Worm (Caenorhabditis elegans): ENCODE results near the gene spp-20.

spp-20 gene

ce11 chrV:6541875-6542274 lies 16.1 kb downstream of the spp-20 start (continued):
- no peak for TF ChIP-seq alr-1 (tag; optimal IDR thresholded peaks at IDR 0.05; ENCODE audit: borderline replicate concordance)
- TF ChIP-seq ceh-8 (GFP tag; optimal IDR thresholded peaks at IDR 0.05) = no peak

- TF ChIP-seq efl-1 (optimal IDR thresholded peaks at IDR 0.05) (no peak), efl-1 (GFP tag; optimal IDR thresholded peaks at IDR 0.05 in 1 of 2) (peak in 1 of 2 experiments; percentile 74), nhr-237 (tag; optimal IDR thresholded peaks at IDR 0.05) (no peak), zip-4 (GFP tag; optimal IDR thresholded peaks at IDR 0.05) (no peak), blmp-1 (tag; optimal IDR thresholded peaks at IDR 0.05) (peak; percentile 4), ceh-82 (tag; optimal IDR thresholded peaks at IDR 0.05) (peak in 1 of 3 experiments; percentile 19), dsc-1 (tag; optimal IDR thresholded peaks at IDR 0.05) (peak; percentile 28), lin-14 (GFP tag; optimal IDR thresholded peaks at IDR 0.05) (peak; percentile 71), rnt-1 (tag; optimal IDR thresholded peaks at IDR 0.05) (peak; percentile 30), nhr-71 (tag; optimal IDR thresholded peaks at IDR 0.05) (peak; percentile 22), ceh-63 (GFP tag; optimal IDR thresholded peaks at IDR 0.05) (no peak), unc-30 (tag; optimal IDR thresholded peaks at IDR 0.05) (no peak), lsy-2 (tag; optimal IDR thresholded peaks at IDR 0.05) (peak in 1 of 2 experiments; percentile 48), snu-23 (GFP tag; optimal IDR thresholded peaks at IDR 0.05) (peak; percentile 11)
These were observed 19.7 kb downstream of the spp-20 start for ce11 chrV:6538323-6538722.

ce11 chrV:6533030-6533429 lies 25.0 kb downstream of the spp-20 start, which contains the start of gene hpo-26:
hpo-26 (minus strand) TSS chrV:6533060.
- TF ChIP-seq nhr-77 (tag; optimal IDR thresholded peaks at IDR 0.05) = peak; percentile 81
- no peak for TF ChIP-seq C16A3.4 (tag; optimal IDR thresholded peaks at IDR 0.05)
- TF ChIP-seq lsy-2 (tag; optimal IDR thresholded peaks at IDR 0.05) = peak in 1 of 2 experiments; percentile 9
- peak; percentile 21 for TF ChIP-seq nhr-71 (tag; optimal IDR thresholded peaks at IDR 0.05)
- peak in 1 of 3 experiments; percentile 12 for TF ChIP-seq ceh-82 (tag; optimal IDR thresholded peaks at IDR 0.05)
- TF ChIP-seq lin-15B (tag; optimal IDR thresholded peaks at IDR 0.05) = no peak
- no peak for TF ChIP-seq dsc-1 (tag; optimal IDR thresholded peaks at IDR 0.05)
- no peak for TF ChIP-seq ceh-90 (tag; optimal IDR thresholded peaks at IDR 0.05)
- TF ChIP-seq blmp-1 (tag; optimal IDR thresholded peaks at IDR 0.05) = no peak
- no peak for TF ChIP-seq nhr-237 (tag; optimal IDR thresholded peaks at IDR 0.05)
- peak; percentile 15 for TF ChIP-seq lin-14 (GFP tag; optimal IDR thresholded peaks at IDR 0.05)
- no peak for TF ChIP-seq unc-62 (GFP tag; optimal IDR thresholded peaks at IDR 0.05)
- no peak for TF ChIP-seq xbp-1 (tag; optimal IDR thresholded peaks at IDR 0.05)

- no peak for TF ChIP-seq efl-1 (optimal IDR thresholded peaks at IDR 0.05)
- TF ChIP-seq efl-1 (GFP tag; optimal IDR thresholded peaks at IDR 0.05 in 1 of 2) = peak in 1 of 2 experiments; percentile 59
- no peak for TF ChIP-seq ets-5 (GFP tag; IDR thresholded peaks at IDR 0.05)
- TF ChIP-seq elt-2 (tag; optimal IDR thresholded peaks at IDR 0.05) = peak; percentile 93
- no peak for TF ChIP-seq ztf-4 (tag; optimal IDR thresholded peaks at IDR 0.05)
- no peak for TF ChIP-seq tlp-1 (tag; optimal IDR thresholded peaks at IDR 0.05)
- TF ChIP-seq sup-37 (GFP tag; optimal IDR thresholded peaks at IDR 0.05) = no peak
- no peak for TF ChIP-seq pax-3 (tag; optimal IDR thresholded peaks at IDR 0.05)
- TF ChIP-seq snu-23 (GFP tag; optimal IDR thresholded peaks at IDR 0.05) = no peak
- no peak for TF ChIP-seq dpl-1 (GFP tag; optimal IDR thresholded peaks at IDR 0.05)
- TF ChIP-seq ama-1 (optimal IDR thresholded peaks at IDR 0.05) = no peak
- no peak for TF ChIP-seq zag-1 (tag; optimal IDR thresholded peaks at IDR 0.05)
- TF ChIP-seq pqm-1 (tag; optimal IDR thresholded peaks at IDR 0.05) = peak; percentile 84
- TF ChIP-seq unc-30 (tag; optimal IDR thresholded peaks at IDR 0.05) = no peak
- no peak for TF ChIP-seq unc-86 (tag; optimal IDR thresholded peaks at IDR 0.05)
- no peak for TF ChIP-seq hpl-2 (GFP tag; optimal IDR thresholded peaks at IDR 0.05)
These were observed 33.2 kb downstream of the spp-20 start, which contains the start of gene acs-1 for ce11 chrV:6524757-6525156. acs-1 (plus strand) TSS chrV:6524989.

ce11 chrV:6522879-6523497 lies 35.0 kb downstream of the spp-20 start:
- peak; percentile 56 for TF ChIP-seq blmp-1 (tag; optimal IDR thresholded peaks at IDR 0.05)
- no peak for TF ChIP-seq alr-1 (tag; optimal IDR thresholded peaks at IDR 0.05; ENCODE audit: borderline replicate concordance)
- TF ChIP-seq nhr-85 (tag) = peak; percentile 70
- peak; percentile 25 for TF ChIP-seq lin-14 (GFP tag; optimal IDR thresholded peaks at IDR 0.05)
- peak in 1 of 6 experiments; percentile 22 for TF ChIP-seq elt-3 (tag; optimal IDR thresholded peaks at IDR 0.05)
- peak; percentile 35 for TF ChIP-seq pqm-1 (tag; optimal IDR thresholded peaks at IDR 0.05)
- no peak for TF ChIP-seq hlh-17 (GFP tag; optimal IDR thresholded peaks at IDR 0.05; ENCODE audit: borderline replicate concordance)
- TF ChIP-seq elt-2 (tag; optimal IDR thresholded peaks at IDR 0.05) = peak; percentile 72

Data from whole organism, L1 larva.